Worm (Caenorhabditis elegans) whole organism, L4/young adult: Measurements from ENCODE around the gene rps-8.

Source experiments
- W03F9.2 ChIP-seq: fragments of 150-350 bp; optimal IDR thresholded peaks from 2 replicates; lab custom pipeline; 2014; ENCODE audit warnings: missing biosample characterization, missing genetic modification characterization
- him-1 ChIP-seq: sonication (generic microtip); optimal IDR thresholded peaks from 2 replicates; lab custom pipeline; 2016; ENCODE audit warnings: missing genotype, missing genetic modification reagents, missing genetic modification characterization, missing compliant biosample characterization

- TF ChIP-seq him-1 = no peak
- no peak for TF ChIP-seq W03F9.2
Observed at ce11 chrIV:7291957-7292356, 21.7 kb downstream of the rps-8 start, which contains the start of gene F42C5.4.
